Fruit fly (Drosophila melanogaster) whole organism, wandering third instar larva: ENCODE data around the gene CG5079.

ENCODE experiments used
- Abd-B ChIP-seq: fragments of >200 bp; optimal IDR thresholded peaks from 2 replicates; lab custom pipeline; 2017; ENCODE audit warnings: missing biosample characterization, missing genetic modification characterization
- CG32264 ChIP-seq: fragments of 200-800 bp; sonication (Bioruptor generic); optimal IDR thresholded peaks from 2 replicates; lab custom pipeline; 2016; ENCODE audit warnings: missing biosample characterization, missing genetic modification characterization
- CG9705 ChIP-seq: fragments of 200-800 bp; sonication (Bioruptor generic); optimal IDR thresholded peaks from 2 replicates; lab custom pipeline; 2018; ENCODE audit warnings: missing biosample characterization, mild to moderate bottlenecking, missing genetic modification characterization
- CrebA ChIP-seq: fragments of 200-800 bp; sonication (Bioruptor generic); optimal IDR thresholded peaks from 2 replicates; lab custom pipeline; 2016; ENCODE audit warnings: missing biosample characterization, mild to moderate bottlenecking, missing genetic modification characterization, borderline replicate concordance
- Dif ChIP-seq: fragments of 200-275, 200-300 bp; sonication (Bioruptor generic); optimal IDR thresholded peaks from 2 replicates; lab custom pipeline; 2018; ENCODE audit warnings: missing biosample characterization, missing genetic modification characterization; ENCODE audit not compliant: partially characterized antibody
- GATAd ChIP-seq: sonication (Bioruptor generic); optimal IDR thresholded peaks from 2 replicates; lab custom pipeline; 2016; ENCODE audit warnings: missing biosample characterization, missing genetic modification characterization
- HLH106 ChIP-seq: fragments of 200-800 bp; optimal IDR thresholded peaks from 3 replicates; lab custom pipeline; 2019; ENCODE audit warnings: missing biosample characterization, mild to moderate bottlenecking, missing genetic modification characterization, moderate library complexity
- Hnf4 ChIP-seq: fragments of 200-800 bp; sonication (Bioruptor generic); optimal IDR thresholded peaks from 2 replicates; lab custom pipeline; 2016; ENCODE audit warnings: missing biosample characterization, mild to moderate bottlenecking, missing genetic modification characterization
- Hr78 ChIP-seq: fragments of >200 bp; optimal IDR thresholded peaks from 2 replicates; lab custom pipeline; 2017; ENCODE audit warnings: missing biosample characterization, missing genetic modification characterization
- Hr83 ChIP-seq: fragments of 200-300 bp; sonication (Bioruptor generic); optimal IDR thresholded peaks from 2 replicates; lab custom pipeline; 2016; ENCODE audit warnings: missing biosample characterization, mild to moderate bottlenecking, missing genetic modification characterization, moderate library complexity; ENCODE audit not compliant: poor library complexity, severe bottlenecking
- Jra ChIP-seq: sonication (Bioruptor generic); optimal IDR thresholded peaks from 2 replicates; lab custom pipeline; 2016; ENCODE audit warnings: missing biosample characterization, missing genetic modification characterization
- Mio ChIP-seq: sonication (Bioruptor generic); optimal IDR thresholded peaks from 2 replicates; lab custom pipeline; 2016; ENCODE audit warnings: missing biosample characterization, missing genetic modification characterization
- Myc ChIP-seq: fragments of >200 bp; optimal IDR thresholded peaks from 2 replicates; lab custom pipeline; 2017
- N ChIP-seq: fragments of >200 bp; optimal IDR thresholded peaks from 2 replicates; lab custom pipeline; 2018; ENCODE audit warnings: missing biosample characterization, missing external identifiers, missing genetic modification characterization
- OdsH ChIP-seq: fragments of 200-800 bp; sonication (Bioruptor generic); optimal IDR thresholded peaks from 2 replicates; lab custom pipeline; 2016; ENCODE audit warnings: missing biosample characterization, mild to moderate bottlenecking, missing genetic modification characterization
- Rel ChIP-seq, 2 experiments: fragments of 200-800 bp; sonication (Bioruptor generic) in 1 of 2; optimal IDR thresholded peaks; 2 replicates in 1 of 2; 3 replicates in 1 of 2; lab custom pipeline; 2016 to 2019; ENCODE audit warnings: mild to moderate bottlenecking in 2 of 2, missing biosample characterization in 2 of 2, missing genetic modification characterization in 2 of 2, moderate library complexity in 1 of 2
- Sp1 ChIP-seq: fragments of 200-800 bp; sonication (Bioruptor generic); optimal IDR thresholded peaks from 3 replicates; lab custom pipeline; 2019; ENCODE audit warnings: missing biosample characterization, mild to moderate bottlenecking, missing genetic modification characterization, moderate library complexity
- Vsx2 ChIP-seq: fragments of 200-300, 225-300 bp; sonication (Bioruptor generic); optimal IDR thresholded peaks from 2 replicates; lab custom pipeline; 2018; ENCODE audit warnings: missing biosample characterization, missing genetic modification characterization; ENCODE audit not compliant: partially characterized antibody
- br ChIP-seq: fragments of 200-800 bp; sonication (Bioruptor generic); optimal IDR thresholded peaks from 2 replicates; lab custom pipeline; 2016; ENCODE audit warnings: missing biosample characterization, missing genetic modification characterization
- brk ChIP-seq: fragments of 200-800 bp; sonication (Bioruptor generic); optimal IDR thresholded peaks from 2 replicates; lab custom pipeline; 2016; ENCODE audit warnings: missing biosample characterization, mild to moderate bottlenecking, missing genetic modification characterization
- dl ChIP-seq, 2 experiments: fragments of 175-275, 200-275 bp in 1 of 2; fragments of 200-275 bp in 1 of 2; sonication (Bioruptor generic); optimal IDR thresholded peaks; lab custom pipeline; 2018; ENCODE audit warnings: mild to moderate bottlenecking in 2 of 2, missing biosample characterization in 2 of 2, missing genetic modification characterization in 2 of 2, moderate library complexity in 2 of 2; ENCODE audit not compliant: partially characterized antibody in 2 of 2, insufficient read depth in 1 of 2
- dmrt93B ChIP-seq: fragments of 200-800 bp; sonication (Bioruptor generic); optimal IDR thresholded peaks from 2 replicates; lab custom pipeline; 2018; ENCODE audit warnings: missing biosample characterization, mild to moderate bottlenecking, missing genetic modification characterization
- dsf ChIP-seq: sonication (Bioruptor generic); optimal IDR thresholded peaks from 2 replicates; lab custom pipeline; 2016; ENCODE audit warnings: missing biosample characterization, missing genetic modification characterization, borderline replicate concordance
- ey ChIP-seq: fragments of 200-800 bp; sonication (Bioruptor generic); optimal IDR thresholded peaks from 2 replicates; lab custom pipeline; 2016; ENCODE audit warnings: missing biosample characterization, missing genetic modification characterization
- foxo ChIP-seq, 2 experiments: fragments of 200-800 bp; sonication (Bioruptor generic); optimal IDR thresholded peaks; 2 replicates in 1 of 2; 3 replicates in 1 of 2; lab custom pipeline; 2016 to 2017; ENCODE audit warnings: missing biosample characterization in 2 of 2, missing genetic modification characterization in 2 of 2
- fru ChIP-seq: fragments of 200-800 bp; sonication (Bioruptor generic); optimal IDR thresholded peaks from 3 replicates; lab custom pipeline; 2016; ENCODE audit warnings: missing biosample characterization, mild to moderate bottlenecking, missing genetic modification characterization
- jim ChIP-seq: fragments of 175-275, 200-325 bp; sonication (Bioruptor generic); optimal IDR thresholded peaks from 2 replicates; lab custom pipeline; 2016; ENCODE audit warnings: missing biosample characterization, mild to moderate bottlenecking, missing genetic modification characterization
- psq ChIP-seq: fragments of 200-800 bp; sonication (Bioruptor generic); optimal IDR thresholded peaks from 3 replicates; lab custom pipeline; 2017; ENCODE audit warnings: missing biosample characterization, mild to moderate bottlenecking, missing genetic modification characterization, moderate library complexity
- rgr ChIP-seq: fragments of 200-800 bp; sonication (Bioruptor generic); optimal IDR thresholded peaks from 3 replicates; lab custom pipeline; 2016; ENCODE audit warnings: missing biosample characterization, mild to moderate bottlenecking, missing genetic modification characterization
- sage ChIP-seq: fragments of 200-800 bp; sonication (Bioruptor generic); optimal IDR thresholded peaks from 2 replicates; lab custom pipeline; 2016; ENCODE audit warnings: missing biosample characterization, mild to moderate bottlenecking, missing genetic modification characterization
- sv ChIP-seq: fragments of 200-800 bp; sonication (Bioruptor generic); optimal IDR thresholded peaks from 3 replicates; lab custom pipeline; 2016; ENCODE audit warnings: missing biosample characterization, missing genetic modification characterization
- tai ChIP-seq: sonication (Bioruptor generic); optimal IDR thresholded peaks from 2 replicates; lab custom pipeline; 2016; ENCODE audit warnings: missing biosample characterization, missing genetic modification characterization
- usp ChIP-seq: fragments of >200 bp; optimal IDR thresholded peaks from 2 replicates; lab custom pipeline; 2017; ENCODE audit warnings: missing biosample characterization, missing genetic modification characterization
- woc ChIP-seq: sonication (Bioruptor generic); optimal IDR thresholded peaks from 2 replicates; lab custom pipeline; 2016; ENCODE audit warnings: missing biosample characterization, mild to moderate bottlenecking, missing genetic modification characterization

Gene CG5079

dm6 chr3R:25652066-25652720 lies 38.7 kb downstream of the CG5079 start:
- TF ChIP-seq usp (GFP tag; lab: Kevin White, UChicago) (no peak), CG9705 (GFP tag; lab: Kevin White, UChicago) (no peak), Vsx2 (GFP tag; lab: Kevin White, UChicago) (peak; percentile 59), Rel (GFP tag; optimal IDR thresholded peaks at IDR 0.05; lab: Kevin White, UChicago) (no peak), Rel (tag; optimal IDR thresholded peaks at IDR 0.05; lab: Kevin White, UChicago) (no peak), dl (GFP tag; optimal IDR thresholded peaks at IDR 0.05; lab: Kevin White, UChicago; ENCODE audit: insufficient read depth in 1 of 2, partially characterized antibody in 2 of 2) (peak in 1 of 2 experiments; percentile 63), Dif (GFP tag; lab: Kevin White, UChicago) (peak; percentile 83), rgr (no peak), fru (GFP tag; lab: Kevin White, UChicago) (peak; percentile 4)

dm6 chr3R:25659857-25660417 lies 46.5 kb downstream of the CG5079 start:
- TF ChIP-seq Hnf4 (GFP tag; lab: Kevin White, UChicago) (no peak), OdsH (no peak), br (no peak), HLH106 (tag; lab: Kevin White, UChicago) (no peak), Rel (GFP tag; optimal IDR thresholded peaks at IDR 0.05; lab: Kevin White, UChicago) (no peak), Rel (tag; optimal IDR thresholded peaks at IDR 0.05; lab: Kevin White, UChicago) (peak; percentile 64), CG9705 (GFP tag; lab: Kevin White, UChicago) (no peak), tai (GFP tag; lab: Kevin White, UChicago) (no peak), Hr78 (GFP tag; lab: Kevin White, UChicago) (no peak)

dm6 chr3R:25660985-25661530 lies 47.6 kb downstream of the CG5079 start, which contains the start of gene Tnks:
Gene Tnks, minus strand, starts transcription at chr3R:25661286.
- TF ChIP-seq Abd-B (GFP tag; lab: Kevin White, UChicago) (no peak), OdsH (no peak), Jra (GFP tag; lab: Kevin White, UChicago) (no peak), tai (GFP tag; lab: Kevin White, UChicago) (no peak), jim (GFP tag; lab: Kevin White, UChicago) (no peak), sv (GFP tag; lab: Kevin White, UChicago) (peak; percentile 23), Rel (GFP tag; optimal IDR thresholded peaks at IDR 0.05; lab: Kevin White, UChicago) (no peak), Rel (tag; optimal IDR thresholded peaks at IDR 0.05; lab: Kevin White, UChicago) (peak; percentile 10), HLH106 (tag; lab: Kevin White, UChicago) (no peak), GATAd (GFP tag; lab: Kevin White, UChicago) (no peak), CrebA (no peak), dsf (GFP tag; lab: Kevin White, UChicago) (no peak), CG32264 (no peak), N (no peak), CG9705 (GFP tag; lab: Kevin White, UChicago) (no peak), Mio (GFP tag; lab: Kevin White, UChicago) (no peak), Hr78 (GFP tag; lab: Kevin White, UChicago) (no peak)

- TF ChIP-seq dl (GFP tag; optimal IDR thresholded peaks at IDR 0.05; lab: Kevin White, UChicago; ENCODE audit: insufficient read depth in 1 of 2, partially characterized antibody in 2 of 2) (no peak), br (no peak), dmrt93B (GFP tag; lab: Kevin White, UChicago) (no peak), fru (GFP tag; lab: Kevin White, UChicago) (peak; percentile 31), GATAd (GFP tag; lab: Kevin White, UChicago) (no peak), Hr83 (peak; percentile 48), brk (no peak), HLH106 (tag; lab: Kevin White, UChicago) (peak; percentile 27), Myc (lab: Kevin White, UChicago) (no peak), Sp1 (GFP tag; lab: Kevin White, UChicago) (no peak), Hr78 (GFP tag; lab: Kevin White, UChicago) (no peak), usp (GFP tag; lab: Kevin White, UChicago) (no peak), woc (GFP tag; lab: Kevin White, UChicago) (peak; percentile 75), Hnf4 (GFP tag; lab: Kevin White, UChicago) (no peak), Abd-B (GFP tag; lab: Kevin White, UChicago) (no peak), tai (GFP tag; lab: Kevin White, UChicago) (no peak), foxo (GFP tag; optimal IDR thresholded peaks at IDR 0.05; lab: Kevin White, UChicago) (peak in 1 of 2 experiments; percentile 48), CG9705 (GFP tag; lab: Kevin White, UChicago) (no peak), psq (GFP tag; lab: Kevin White, UChicago) (no peak), Mio (GFP tag; lab: Kevin White, UChicago) (no peak), OdsH (no peak), rgr (no peak), dsf (GFP tag; lab: Kevin White, UChicago) (no peak), sv (GFP tag; lab: Kevin White, UChicago) (peak; percentile 5), CrebA (no peak), CG32264 (no peak), sage (GFP tag; lab: Kevin White, UChicago) (no peak), Rel (GFP tag; optimal IDR thresholded peaks at IDR 0.05; lab: Kevin White, UChicago) (no peak), Rel (tag; optimal IDR thresholded peaks at IDR 0.05; lab: Kevin White, UChicago) (no peak), ey (peak; percentile 16), Jra (GFP tag; lab: Kevin White, UChicago) (peak; percentile 40), N (no peak)
These were observed 48.2 kb downstream of the CG5079 start, which contains the start of gene RASSF8 for dm6 chr3R:25661531-25662193. Gene RASSF8, plus strand, starts transcription at chr3R:25661795.
